ENCODE assay signal across 2 worm cellular contexts in the genomic region with DNA sequence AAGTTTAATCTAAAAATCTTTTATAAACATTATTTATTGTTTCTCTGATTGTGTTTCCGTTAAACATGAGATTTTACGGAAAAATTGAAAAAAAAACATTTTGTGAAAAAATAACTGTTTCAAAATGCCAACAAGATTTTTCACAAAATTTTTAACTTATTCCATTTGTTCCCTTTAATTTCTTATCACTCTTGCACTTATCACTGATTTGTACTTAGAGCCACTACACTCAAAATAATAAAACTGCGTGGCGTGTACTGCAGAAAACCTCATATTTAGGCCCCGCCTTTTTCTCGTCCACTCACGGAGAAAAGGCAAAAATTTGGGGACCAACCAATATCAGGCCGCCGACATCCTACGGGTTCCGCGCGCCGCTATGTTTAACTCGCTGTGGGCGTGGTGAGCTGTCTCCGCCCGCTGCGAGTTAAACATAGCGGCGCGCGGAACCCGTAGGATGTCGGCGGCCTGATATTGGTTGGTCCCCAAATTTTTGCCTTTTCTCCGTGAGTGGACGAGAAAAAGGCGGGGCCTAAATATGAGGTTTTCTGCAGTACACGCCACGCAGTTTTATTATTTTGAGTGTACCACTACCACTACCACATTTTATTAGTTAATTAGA.
TF ChIP-seq lines count a peak whose summit lies in the region.

No protein-coding gene starts in this region.

TF ChIP-seq in whole organism, L4 larva, 104 proteins besides CTCF, POLR2A, EP300 and RAD21:
- peak; percentile 84 for TF ChIP-seq snpc-1.2 (GFP tag; IDR thresholded peaks at IDR 0.05; lab: Robert Waterston, UW)

TF ChIP-seq in whole organism, young adult, 124 proteins besides CTCF, POLR2A, EP300 and RAD21:
- TF ChIP-seq snpc-4 (GFP tag; optimal IDR thresholded peaks at IDR 0.05; lab: Kevin White, UChicago) (peak; percentile 55), snpc-4 (tag; optimal IDR thresholded peaks at IDR 0.05; lab: Kevin White, UChicago) (peak; percentile 70 to 95 (median 78)), snpc-1.1 (tag; optimal IDR thresholded peaks at IDR 0.05; lab: Kevin White, UChicago; ENCODE audit: insufficient read depth) (peak; percentile 66), attf-6 (GFP tag; IDR thresholded peaks at IDR 0.05; lab: Robert Waterston, UW) (peak; percentile 85)
